Fruit fly (Drosophila melanogaster): ENCODE results near the gene Uggt.

dm6 chr3L:18828318-18828717 is 44.2 kb upstream of the Uggt start:
- TF ChIP-seq CG34406 (GFP tag; optimal IDR thresholded peaks at IDR 0.05) (no peak), CG11762 (GFP tag; optimal IDR thresholded peaks at IDR 0.05; ENCODE audit: insufficient read depth) (no peak), Met (GFP tag; optimal IDR thresholded peaks at IDR 0.05) (no peak), salr (GFP tag; optimal IDR thresholded peaks at IDR 0.05) (no peak), CG15336 (GFP tag; IDR thresholded peaks at IDR 0.05) (no peak), OdsH (GFP tag; optimal IDR thresholded peaks at IDR 0.05) (no peak), spab (GFP tag; optimal IDR thresholded peaks at IDR 0.05) (no peak), CG7368 (GFP tag; optimal IDR thresholded peaks at IDR 0.05) (no peak), CG3032 (tag; optimal IDR thresholded peaks at IDR 0.05) (no peak), Ets96B (tag; optimal IDR thresholded peaks at IDR 0.05) (no peak), Sox102F (GFP tag; optimal IDR thresholded peaks at IDR 0.05) (no peak), ss (GFP tag; optimal IDR thresholded peaks at IDR 0.05) (no peak)
